Fruit fly (Drosophila melanogaster) whole organism, embryonic: Measurements from ENCODE around the gene Helz.
A peak's percentile ranks its signal among the peaks of the same experiment; 100 is the strongest.

Source experiments
- B-H1 ChIP-seq: fragments of 200-800 bp; sonication (Bioruptor generic); IDR thresholded peaks from 3 replicates; pipeline ENCODE4 v1.3.6; 2022; ENCODE audit warnings: missing biosample characterization, missing genetic modification characterization
- Bdp1 ChIP-seq: fragments of 200-800 bp; sonication (Bioruptor generic); optimal IDR thresholded peaks from 3 replicates; lab custom pipeline; 2016; ENCODE audit warnings: missing biosample characterization, missing genetic modification characterization
- CG10321 ChIP-seq: fragments of 200-800 bp; sonication (Bioruptor generic); IDR thresholded peaks from 2 replicates; pipeline ENCODE4 v1.3.6; 2022; ENCODE audit warnings: missing biosample characterization, missing genetic modification characterization
- CG11504 ChIP-seq: fragments of 200-800 bp; sonication (Bioruptor generic); optimal IDR thresholded peaks from 3 replicates; lab custom pipeline; 2019; ENCODE audit warnings: missing biosample characterization, mild to moderate bottlenecking, missing genetic modification characterization, moderate library complexity
- CG11696 ChIP-seq: fragments of 200-800 bp; sonication (Bioruptor generic); IDR thresholded peaks from 2 replicates; pipeline ENCODE4 v1.3.6; 2022; ENCODE audit warnings: missing biosample characterization, missing genetic modification characterization
- CG12104 ChIP-seq: fragments of 200-800 bp; sonication (Bioruptor generic); optimal IDR thresholded peaks from 3 replicates; lab custom pipeline; 2016; ENCODE audit warnings: missing biosample characterization, missing genetic modification characterization
- CG15601 ChIP-seq: fragments of 200-800 bp; sonication (Bioruptor generic); optimal IDR thresholded peaks from 3 replicates; lab custom pipeline; 2019; ENCODE audit warnings: missing biosample characterization, mild to moderate bottlenecking, missing genetic modification characterization, moderate library complexity
- CG2678 ChIP-seq: fragments of 200-800 bp; sonication (Bioruptor generic); optimal IDR thresholded peaks from 3 replicates; lab custom pipeline; 2019; ENCODE audit warnings: missing biosample characterization, mild to moderate bottlenecking, missing genetic modification characterization, moderate library complexity
- CG30403 ChIP-seq: fragments of 200-800 bp; sonication (Bioruptor generic); optimal IDR thresholded peaks from 3 replicates; lab custom pipeline; 2016; ENCODE audit warnings: missing biosample characterization, missing genetic modification characterization
- CG30431 ChIP-seq: fragments of 200-800 bp; sonication (Bioruptor generic); optimal IDR thresholded peaks from 2 replicates; lab custom pipeline; 2017; ENCODE audit warnings: missing biosample characterization, missing genetic modification characterization
- CG31441 ChIP-seq: fragments of 200-800 bp; sonication (Bioruptor generic); IDR thresholded peaks from 2 replicates; pipeline ENCODE4 v1.3.6; 2022; ENCODE audit warnings: missing biosample characterization, missing genetic modification characterization
- CG3726 ChIP-seq: fragments of 200-800 bp; sonication (Bioruptor generic); IDR thresholded peaks from 3 replicates; pipeline ENCODE4, ENCODE4 v1.3.6; 2022; ENCODE audit warnings: missing biosample characterization, missing genetic modification characterization
- CG4424 ChIP-seq: fragments of 200-800 bp; sonication (Bioruptor generic); optimal IDR thresholded peaks from 3 replicates; lab custom pipeline; 2016; ENCODE audit warnings: missing biosample characterization, missing genetic modification characterization
- CG8089 ChIP-seq: fragments of 200-800 bp; sonication (Bioruptor generic); optimal IDR thresholded peaks from 3 replicates; lab custom pipeline; 2016; ENCODE audit warnings: missing biosample characterization, missing genetic modification characterization
- CG8388 ChIP-seq: fragments of 200-800 bp; sonication (Bioruptor generic); optimal IDR thresholded peaks from 2 replicates; lab custom pipeline; 2019; ENCODE audit warnings: missing biosample characterization, mild to moderate bottlenecking, missing genetic modification characterization, moderate library complexity
- CG9437 ChIP-seq: fragments of 200-800 bp; sonication (Bioruptor generic); optimal IDR thresholded peaks from 2 replicates; lab custom pipeline; 2018; ENCODE audit warnings: missing biosample characterization, mild to moderate bottlenecking, missing genetic modification characterization
- CG9727 ChIP-seq: fragments of 200-800 bp; sonication (Bioruptor generic); optimal IDR thresholded peaks from 3 replicates; lab custom pipeline; 2017; ENCODE audit warnings: missing biosample characterization, mild to moderate bottlenecking, missing genetic modification characterization
- CG9932 ChIP-seq: fragments of 200-800 bp; sonication (Bioruptor generic); IDR thresholded peaks from 2 replicates; pipeline ENCODE4 v1.3.6; 2022; ENCODE audit warnings: missing biosample characterization, missing genetic modification characterization
- D19A ChIP-seq: fragments of 200-800 bp; optimal IDR thresholded peaks from 3 replicates; lab custom pipeline; 2019; ENCODE audit warnings: missing biosample characterization, mild to moderate bottlenecking, missing genetic modification characterization, moderate library complexity
- Doc2 ChIP-seq: fragments of 200-800 bp; sonication (Bioruptor generic); IDR thresholded peaks from 2 replicates; pipeline ENCODE4 v1.3.6; 2022; ENCODE audit warnings: missing biosample characterization, missing genetic modification characterization
- Dp ChIP-seq: fragments of 200-800 bp; sonication (Bioruptor generic); optimal IDR thresholded peaks from 2 replicates; lab custom pipeline; 2018; ENCODE audit warnings: missing biosample characterization, mild to moderate bottlenecking, missing genetic modification characterization, moderate library complexity
- Sox100B ChIP-seq: fragments of 200-800 bp; sonication (Bioruptor generic); optimal IDR thresholded peaks from 3 replicates; lab custom pipeline; 2018; ENCODE audit warnings: missing biosample characterization, mild to moderate bottlenecking, missing genetic modification characterization
- Sox102F ChIP-seq: fragments of 200-800 bp; sonication (Bioruptor generic); optimal IDR thresholded peaks from 2 replicates; lab custom pipeline; 2018; ENCODE audit warnings: missing biosample characterization, mild to moderate bottlenecking, missing genetic modification characterization, moderate library complexity
- ap ChIP-seq: fragments of 200-800 bp; sonication (Bioruptor generic); IDR thresholded peaks from 2 replicates; pipeline ENCODE4 v1.3.6; 2022; ENCODE audit warnings: missing biosample characterization, missing genetic modification characterization
- bigmax ChIP-seq: fragments of 200-800 bp; sonication (Bioruptor generic); optimal IDR thresholded peaks from 2 replicates; lab custom pipeline; 2018; ENCODE audit warnings: missing biosample characterization, mild to moderate bottlenecking, missing genetic modification characterization
- bsh ChIP-seq, 2 experiments: fragments of 200-800 bp; sonication (Bioruptor generic); optimal IDR thresholded peaks; 2 replicates each; lab custom pipeline; 2017 to 2018; ENCODE audit warnings: mild to moderate bottlenecking in 2 of 2, missing biosample characterization in 2 of 2, missing genetic modification characterization in 2 of 2, moderate library complexity in 1 of 2
- chm ChIP-seq: fragments of 200-800 bp; sonication (Bioruptor generic); IDR thresholded peaks from 2 replicates; pipeline ENCODE4 v1.3.6; 2022; ENCODE audit warnings: missing biosample characterization, missing genetic modification characterization
- croc ChIP-seq: fragments of 200-800 bp; sonication (Bioruptor generic); conservative IDR thresholded peaks from 3 replicates; pipeline ENCODE4 v1.3.6; 2022; ENCODE audit warnings: missing biosample characterization, missing genetic modification characterization
- eyg ChIP-seq: fragments of 200-800 bp; sonication (Bioruptor generic); optimal IDR thresholded peaks from 3 replicates; lab custom pipeline; 2016; ENCODE audit warnings: missing biosample characterization, missing genetic modification characterization
- gem ChIP-seq: fragments of 200-800 bp; sonication (Bioruptor generic); optimal IDR thresholded peaks from 2 replicates; lab custom pipeline; 2019; ENCODE audit warnings: missing biosample characterization, mild to moderate bottlenecking, missing genetic modification characterization, moderate library complexity
- klu ChIP-seq: fragments of 200-800 bp; sonication (Bioruptor generic); IDR thresholded peaks from 2 replicates; pipeline ENCODE4 v1.3.6; 2022; ENCODE audit warnings: missing biosample characterization, missing genetic modification characterization
- knrl ChIP-seq: fragments of 200-800 bp; sonication (Bioruptor generic); IDR thresholded peaks from 3 replicates; pipeline ENCODE4 v1.3.6; 2022; ENCODE audit warnings: missing biosample characterization, missing genetic modification characterization; ENCODE audit not compliant: partially characterized antibody
- nau ChIP-seq: fragments of 200-800 bp; sonication (Bioruptor generic); optimal IDR thresholded peaks from 3 replicates; lab custom pipeline; 2017; ENCODE audit warnings: missing biosample characterization, mild to moderate bottlenecking, missing genetic modification characterization, missing genetic modification reagents
- nmo ChIP-seq: fragments of 200-800 bp; sonication (Bioruptor generic); optimal IDR thresholded peaks from 2 replicates; lab custom pipeline; 2018; ENCODE audit warnings: missing biosample characterization, mild to moderate bottlenecking, missing genetic modification characterization, moderate library complexity
- p53 ChIP-seq: fragments of 200-800 bp; sonication (Bioruptor generic); optimal IDR thresholded peaks from 2 replicates; lab custom pipeline; 2016; ENCODE audit warnings: missing biosample characterization, missing genetic modification characterization
- phol ChIP-seq: fragments of 200-800 bp; sonication (Bioruptor generic); optimal IDR thresholded peaks from 3 replicates; lab custom pipeline; 2018; ENCODE audit warnings: missing biosample characterization, mild to moderate bottlenecking, missing genetic modification characterization, moderate library complexity
- row ChIP-seq: fragments of 200-800 bp; sonication (Bioruptor generic); IDR thresholded peaks from 3 replicates; pipeline ENCODE4 v1.3.6; 2022; ENCODE audit warnings: missing biosample characterization, missing genetic modification characterization
- schlank ChIP-seq: fragments of 200-800 bp; sonication (Bioruptor generic); optimal IDR thresholded peaks from 2 replicates; lab custom pipeline; 2018; ENCODE audit warnings: missing biosample characterization, mild to moderate bottlenecking, missing genetic modification characterization
- scrt ChIP-seq: fragments of 200-800 bp; sonication (Bioruptor generic); optimal IDR thresholded peaks from 2 replicates; lab custom pipeline; 2018; ENCODE audit warnings: missing biosample characterization, mild to moderate bottlenecking, missing genetic modification characterization, moderate library complexity
- sens ChIP-seq: fragments of 200-800 bp; sonication (Bioruptor generic); peaks from one replicate; lab custom pipeline; 2016; ENCODE audit warnings: missing biosample characterization, missing genetic modification characterization
- tll ChIP-seq, 2 experiments: fragments of 200-800 bp in 1 of 2; fragments of >200 bp in 1 of 2; sonication (Bioruptor generic) in 1 of 2; optimal IDR thresholded peaks; 2 replicates each; lab custom pipeline; 2017 to 2019; ENCODE audit warnings: missing biosample characterization in 2 of 2, missing genetic modification characterization in 2 of 2, mild to moderate bottlenecking in 1 of 2, moderate library complexity in 1 of 2
- unpg ChIP-seq: fragments of 200-800 bp; sonication (Bioruptor generic); optimal IDR thresholded peaks from 3 replicates; lab custom pipeline; 2018; ENCODE audit warnings: missing biosample characterization, mild to moderate bottlenecking, missing genetic modification characterization, moderate library complexity
- zfh2 ChIP-seq: fragments of 200-800 bp; sonication (Bioruptor generic); optimal IDR thresholded peaks from 2 replicates; lab custom pipeline; 2016; ENCODE audit warnings: missing biosample characterization, missing genetic modification characterization

Gene Helz

dm6 chr3L:14816666-14817065 is 26.9 kb downstream of the Helz start (continued):
- TF ChIP-seq Bdp1, result no peak
- no peak for TF ChIP-seq CG8089
- 0 out of 3 replicates have a peak, but pooled peaks have one; percentile 24 for TF ChIP-seq row (GFP tag; lab: Robert Waterston, UW)
- peak; percentile 49 for TF ChIP-seq gem (tag; lab: Kevin White, UChicago)
- no peak for TF ChIP-seq tll (GFP tag; optimal IDR thresholded peaks at IDR 0.05; lab: Kevin White, UChicago)
- no peak for TF ChIP-seq CG30431 (GFP tag; lab: Kevin White, UChicago)
- TF ChIP-seq Sox100B, result peak; percentile 15
- TF ChIP-seq schlank (tag; lab: Kevin White, UChicago), result no peak
- no peak for TF ChIP-seq knrl (GFP tag; lab: Robert Waterston, UW)
- no peak for TF ChIP-seq nau (GFP tag; lab: Kevin White, UChicago)
- TF ChIP-seq phol, result peak; percentile 65
- no peak for TF ChIP-seq CG12104
- no peak for TF ChIP-seq scrt (GFP tag; lab: Kevin White, UChicago)
- TF ChIP-seq CG10321 (GFP tag; lab: Robert Waterston, UW), result no peak
- TF ChIP-seq p53 (GFP tag; lab: Kevin White, UChicago), result no peak
- peak; percentile 33 for TF ChIP-seq CG8388 (GFP tag; lab: Kevin White, UChicago)
- TF ChIP-seq zfh2 (GFP tag; lab: Kevin White, UChicago), result no peak
- TF ChIP-seq CG30403 (GFP tag; lab: Kevin White, UChicago), result peak; percentile 17
- TF ChIP-seq CG9932 (GFP tag; lab: Robert Waterston, UW), result no peak
- TF ChIP-seq unpg (GFP tag; lab: Kevin White, UChicago), result no peak
- no peak for TF ChIP-seq CG15601 (tag; lab: Kevin White, UChicago)
- no peak for TF ChIP-seq ap (GFP tag; lab: Robert Waterston, UW)
- TF ChIP-seq Dp (GFP tag; lab: Kevin White, UChicago), result no peak
- peak; percentile 59 for TF ChIP-seq CG4424 (GFP tag; lab: Kevin White, UChicago)
- peak; percentile 15 for TF ChIP-seq CG9727
- no peak for TF ChIP-seq Doc2 (GFP tag; lab: Robert Waterston, UW)
- TF ChIP-seq D19A (tag; lab: Kevin White, UChicago), result peak; percentile 2
- peak; percentile 57 for TF ChIP-seq sens (GFP tag; lab: Kevin White, UChicago)
- TF ChIP-seq croc, result no peak
- peak; percentile 45 for TF ChIP-seq CG11504
- TF ChIP-seq CG9437 (GFP tag; lab: Kevin White, UChicago), result no peak
- no peak for TF ChIP-seq CG11696 (GFP tag; lab: Robert Waterston, UW)
- peak; percentile 11 for TF ChIP-seq Sox102F (GFP tag; lab: Kevin White, UChicago)
- no peak for TF ChIP-seq klu
- TF ChIP-seq chm (GFP tag; lab: Robert Waterston, UW), result no peak
- no peak for TF ChIP-seq bigmax (GFP tag; lab: Kevin White, UChicago)
- TF ChIP-seq CG2678 (tag; lab: Kevin White, UChicago), result peak; percentile 46
- no peak for TF ChIP-seq eyg (GFP tag; lab: Kevin White, UChicago)
- no peak for TF ChIP-seq B-H1 (GFP tag; lab: Robert Waterston, UW)
- no peak for TF ChIP-seq CG3726 (GFP tag; lab: Robert Waterston, UW)
- TF ChIP-seq bsh (GFP tag; optimal IDR thresholded peaks at IDR 0.05; lab: Kevin White, UChicago), result peak in 1 of 2 experiments; percentile 3
- peak; percentile 21 for TF ChIP-seq nmo
- 0 out of 2 replicates have a peak, but pooled peaks have one; percentile 23 for TF ChIP-seq CG31441 (GFP tag; lab: Robert Waterston, UW)
- TF ChIP-seq, all 482 proteins: peak for 29
